Worm (Caenorhabditis elegans) whole organism, mixed stage, embryonic: ENCODE data around the gene poml-4.

ENCODE experiments used
- M03D4.4 ChIP-seq: sonication (generic microtip); optimal IDR thresholded peaks from 2 replicates; lab custom pipeline; 2017; ENCODE audit warnings: mild to moderate bottlenecking, missing genetic modification characterization, missing compliant biosample characterization
- bed-3 ChIP-seq: fragments of 200-800 bp; sonication (Bioruptor generic); optimal IDR thresholded peaks from 3 replicates; lab custom pipeline; 2018; ENCODE audit warnings: mild to moderate bottlenecking, missing genetic modification characterization, moderate library complexity, missing compliant biosample characterization
- blmp-1 ChIP-seq: fragments of 150-350 bp; optimal IDR thresholded peaks from 2 replicates; lab custom pipeline; 2014; ENCODE audit warnings: missing biosample characterization, missing genetic modification characterization
- ceh-39 ChIP-seq: fragments of 150-350 bp; optimal IDR thresholded peaks from 2 replicates; lab custom pipeline; 2014; ENCODE audit warnings: missing biosample characterization, missing genetic modification characterization
- ceh-43 ChIP-seq: fragments of 200-800 bp; sonication (Bioruptor generic); optimal IDR thresholded peaks from 2 replicates; lab custom pipeline; 2018; ENCODE audit warnings: mild to moderate bottlenecking, missing genetic modification characterization, moderate library complexity, missing compliant biosample characterization
- ceh-83 ChIP-seq: fragments of 200-800 bp; sonication (Bioruptor generic); optimal IDR thresholded peaks from 2 replicates; lab custom pipeline; 2018; ENCODE audit warnings: mild to moderate bottlenecking, missing genetic modification characterization, missing compliant biosample characterization
- cnd-1 ChIP-seq: fragments of 200-800 bp; sonication (Bioruptor generic); optimal IDR thresholded peaks from 2 replicates; lab custom pipeline; 2018; ENCODE audit warnings: mild to moderate bottlenecking, missing genetic modification characterization, missing compliant biosample characterization
- drap-1 ChIP-seq: fragments of 200-800 bp; sonication (Bioruptor generic); optimal IDR thresholded peaks from 3 replicates; lab custom pipeline; 2018; ENCODE audit warnings: mild to moderate bottlenecking, missing genetic modification characterization, missing compliant biosample characterization
- elt-1 ChIP-seq: sonication (generic microtip); optimal IDR thresholded peaks from 2 replicates; lab custom pipeline; 2017; ENCODE audit warnings: missing genetic modification characterization, mild to moderate bottlenecking, missing compliant biosample characterization, antibody characterized with exemption, moderate library complexity, borderline replicate concordance; ENCODE audit not compliant: insufficient read depth
- elt-3 ChIP-seq: fragments of 150-350 bp; optimal IDR thresholded peaks from 2 replicates; lab custom pipeline; 2014; ENCODE audit warnings: missing biosample characterization, missing genetic modification characterization
- flh-1 ChIP-seq: fragments of 200-800 bp; sonication (Bioruptor generic); optimal IDR thresholded peaks from 2 replicates; lab custom pipeline; 2018; ENCODE audit warnings: mild to moderate bottlenecking, missing genetic modification characterization, moderate library complexity, missing compliant biosample characterization
- ham-2 ChIP-seq: fragments of 200-800 bp; sonication (Bioruptor generic); optimal IDR thresholded peaks from 2 replicates; lab custom pipeline; 2018; ENCODE audit warnings: mild to moderate bottlenecking, missing genetic modification characterization, missing compliant biosample characterization
- lin-13 ChIP-seq: fragments of 150-350 bp; optimal IDR thresholded peaks from 2 replicates; lab custom pipeline; 2014; ENCODE audit warnings: missing biosample characterization, missing genetic modification characterization
- lin-32 ChIP-seq: fragments of 200-800 bp; sonication (Bioruptor generic); optimal IDR thresholded peaks from 2 replicates; lab custom pipeline; 2018; ENCODE audit warnings: mild to moderate bottlenecking, missing genetic modification characterization, missing compliant biosample characterization
- lsy-2 ChIP-seq: fragments of 150-350 bp; optimal IDR thresholded peaks from 2 replicates; lab custom pipeline; 2014; ENCODE audit warnings: missing biosample characterization, missing genetic modification characterization
- mep-1 ChIP-seq: fragments of 150-350 bp; optimal IDR thresholded peaks from 2 replicates; lab custom pipeline; 2017; ENCODE audit warnings: missing biosample characterization, missing genetic modification reagents, missing genetic modification characterization, inconsistent platforms
- mls-2 ChIP-seq: sonication (generic microtip); optimal IDR thresholded peaks from 2 replicates; lab custom pipeline; 2016; ENCODE audit warnings: mild to moderate bottlenecking, missing genetic modification characterization, moderate library complexity, missing compliant biosample characterization
- nhr-12 ChIP-seq: fragments of 150-350 bp; optimal IDR thresholded peaks from 2 replicates; lab custom pipeline; 2014; ENCODE audit warnings: missing biosample characterization, missing genetic modification characterization
- nhr-2 ChIP-seq: fragments of 150-350 bp; optimal IDR thresholded peaks from 2 replicates; lab custom pipeline; 2014; ENCODE audit warnings: missing biosample characterization, missing genetic modification characterization
- nhr-28 ChIP-seq: fragments of 150-350 bp; optimal IDR thresholded peaks from 2 replicates; lab custom pipeline; 2014; ENCODE audit warnings: missing biosample characterization, missing genetic modification characterization
- nhr-76 ChIP-seq: sonication (generic microtip); optimal IDR thresholded peaks from 2 replicates; lab custom pipeline; 2017; ENCODE audit warnings: missing biosample characterization, missing genetic modification characterization
- pha-4 ChIP-seq: fragments of 150-350 bp; optimal IDR thresholded peaks from 2 replicates; lab custom pipeline; 2018; ENCODE audit warnings: missing biosample characterization, missing genetic modification reagents, missing genetic modification characterization
- sem-2 ChIP-seq: fragments of 200-800 bp; sonication (Bioruptor generic); optimal IDR thresholded peaks from 2 replicates; lab custom pipeline; 2018; ENCODE audit warnings: mild to moderate bottlenecking, missing genetic modification characterization, missing compliant biosample characterization
- snpc-4 ChIP-seq: fragments of 150-350 bp; optimal IDR thresholded peaks from 2 replicates; lab custom pipeline; 2014; ENCODE audit warnings: missing biosample characterization, missing genetic modification characterization
- sptf-1 ChIP-seq: sonication (generic microtip); optimal IDR thresholded peaks from 2 replicates; lab custom pipeline; 2017; ENCODE audit warnings: mild to moderate bottlenecking, missing genetic modification characterization, moderate library complexity, missing compliant biosample characterization
- tbx-8 ChIP-seq: fragments of 200-800 bp; sonication (Bioruptor generic); optimal IDR thresholded peaks from 2 replicates; lab custom pipeline; 2018; ENCODE audit warnings: mild to moderate bottlenecking, missing genetic modification characterization, moderate library complexity, missing compliant biosample characterization
- unc-120 ChIP-seq: sonication (generic microtip); optimal IDR thresholded peaks from 2 replicates; lab custom pipeline; 2017; ENCODE audit warnings: missing genetic modification characterization, missing compliant biosample characterization; ENCODE audit not compliant: poor library complexity, severe bottlenecking
- unc-39 ChIP-seq: fragments of 150-350 bp; optimal IDR thresholded peaks from 2 replicates; lab custom pipeline; 2014; ENCODE audit warnings: missing biosample characterization, missing genetic modification characterization
- unc-62 ChIP-seq: fragments of 150-350 bp; optimal IDR thresholded peaks from 2 replicates; lab custom pipeline; 2014; ENCODE audit warnings: missing biosample characterization, missing genetic modification reagents, missing genetic modification characterization
- zip-8 ChIP-seq: fragments of 150-350 bp; optimal IDR thresholded peaks from 2 replicates; lab custom pipeline; 2014; ENCODE audit warnings: missing biosample characterization, missing genetic modification characterization
- ztf-11 ChIP-seq: fragments of 150-350 bp; optimal IDR thresholded peaks from 2 replicates; lab custom pipeline; 2014; ENCODE audit warnings: missing biosample characterization, missing genetic modification characterization

Gene poml-4

DNA sequence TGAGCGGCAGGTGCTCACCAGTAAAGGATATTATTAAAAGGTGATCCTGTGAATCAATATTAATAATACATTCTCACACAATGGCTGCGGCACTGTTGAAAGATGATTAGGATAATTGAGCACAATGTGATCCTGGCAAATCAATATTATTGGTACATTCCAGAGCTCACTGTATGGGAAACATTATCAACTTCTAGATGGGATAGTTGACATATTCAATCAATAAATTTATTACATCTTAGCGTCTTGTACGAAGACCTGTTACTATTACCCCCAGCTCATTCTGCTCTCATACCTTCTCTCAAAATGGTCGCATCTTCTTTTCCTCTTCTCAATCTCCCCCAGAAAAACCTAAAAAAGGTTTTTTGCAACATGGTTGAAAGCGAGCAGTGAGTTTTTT, 27.5 kb downstream of the poml-4 start, which contains the start of gene fbxb-49:
fbxb-49 (plus strand) TSS at position 301 of the 400 bp plus-strand sequence.
- TF ChIP-seq flh-1 (GFP tag; lab: Kevin White, UChicago): no peak
- no peak for TF ChIP-seq mls-2 (tag; lab: Kevin White, UChicago)
- no peak for TF ChIP-seq unc-62
- no peak for TF ChIP-seq pha-4 (tag; lab: Kevin White, UChicago)

DNA sequence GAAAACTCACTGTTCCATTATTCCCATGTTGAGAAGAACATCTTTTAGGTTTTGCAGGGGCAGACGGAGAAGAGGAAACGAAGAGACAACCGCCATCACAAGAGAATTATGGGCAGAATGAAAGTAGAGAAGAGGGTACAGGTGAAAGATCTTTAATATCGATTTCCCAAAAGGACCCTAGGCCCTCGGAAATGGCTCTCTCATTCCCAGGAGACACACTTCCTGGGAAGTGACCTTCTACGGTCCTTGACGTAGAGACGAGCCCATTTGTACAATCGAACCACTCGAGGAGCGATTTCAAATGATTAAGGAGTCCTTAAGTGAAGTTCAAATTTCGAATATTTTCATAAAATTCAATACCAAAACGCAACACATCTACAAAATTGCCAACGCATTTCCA, 30.3 kb downstream of the poml-4 start, which contains the start of gene fbxb-46:
fbxb-46 (minus strand) TSS at position 101 of the 400 bp plus-strand sequence.
- TF ChIP-seq M03D4.4 (tag; lab: Kevin White, UChicago): no peak
- no peak for TF ChIP-seq ham-2
- TF ChIP-seq pha-4 (tag; lab: Kevin White, UChicago): no peak
- no peak for TF ChIP-seq bed-3 (GFP tag; lab: Kevin White, UChicago)
- no peak for TF ChIP-seq blmp-1 (tag; lab: Kevin White, UChicago)
- TF ChIP-seq elt-3: no peak
- no peak for TF ChIP-seq sptf-1 (tag; lab: Kevin White, UChicago)
- no peak for TF ChIP-seq ceh-83
- TF ChIP-seq drap-1: no peak
- no peak for TF ChIP-seq lin-13 (tag; lab: Kevin White, UChicago)

DNA sequence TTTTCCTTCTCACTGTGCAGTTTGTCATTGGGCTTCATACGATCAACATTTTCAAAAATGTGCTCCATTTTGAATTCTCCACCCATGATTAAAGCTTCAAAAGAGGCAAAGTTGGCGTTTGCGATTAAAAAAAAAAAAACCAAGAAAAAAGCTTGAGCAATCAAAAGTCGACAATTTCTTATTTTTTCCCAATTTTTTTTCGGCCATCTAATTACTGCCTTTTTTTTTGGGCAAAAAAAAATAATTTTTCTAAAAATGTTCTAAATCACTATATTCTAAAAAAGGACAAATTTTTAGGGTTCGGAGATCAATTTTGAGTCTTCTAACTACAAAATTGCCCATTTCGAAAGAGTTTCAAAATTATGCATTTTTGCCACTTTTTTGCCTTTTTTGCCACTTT, 35.3 kb downstream of the poml-4 start, which contains the start of gene K05F6.10:
K05F6.10 (minus strand) TSS at position 101 of the 400 bp plus-strand sequence.
- TF ChIP-seq nhr-76 (tag; lab: Kevin White, UChicago) (no peak), nhr-2 (tag; lab: Kevin White, UChicago) (no peak), ceh-39 (tag; lab: Kevin White, UChicago) (no peak), cnd-1 (tag; lab: Kevin White, UChicago) (no peak), bed-3 (GFP tag; lab: Kevin White, UChicago) (no peak), ceh-83 (no peak)

DNA sequence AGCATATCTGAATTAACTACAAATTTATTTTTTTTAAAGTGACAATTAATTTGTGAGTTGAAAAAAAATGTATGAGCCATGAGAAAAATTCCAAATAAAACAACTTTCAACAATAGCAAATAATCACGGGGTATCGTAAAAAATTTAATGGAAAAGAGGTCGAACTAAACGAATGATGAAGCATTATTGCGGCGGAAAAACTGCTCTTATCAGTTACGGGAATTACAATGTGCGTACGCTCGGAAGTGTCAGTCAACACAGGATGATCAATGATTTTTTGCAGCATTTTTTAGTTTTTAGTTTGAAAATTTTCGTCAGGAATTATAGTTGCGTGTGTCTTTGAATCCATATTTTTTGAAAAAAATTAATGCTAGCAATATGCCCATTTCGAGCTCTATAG, 36.0 kb downstream of the poml-4 start:
- no peak for TF ChIP-seq flh-1 (GFP tag; lab: Kevin White, UChicago)
- TF ChIP-seq drap-1: no peak
- no peak for TF ChIP-seq elt-1 (tag; lab: Kevin White, UChicago)

DNA sequence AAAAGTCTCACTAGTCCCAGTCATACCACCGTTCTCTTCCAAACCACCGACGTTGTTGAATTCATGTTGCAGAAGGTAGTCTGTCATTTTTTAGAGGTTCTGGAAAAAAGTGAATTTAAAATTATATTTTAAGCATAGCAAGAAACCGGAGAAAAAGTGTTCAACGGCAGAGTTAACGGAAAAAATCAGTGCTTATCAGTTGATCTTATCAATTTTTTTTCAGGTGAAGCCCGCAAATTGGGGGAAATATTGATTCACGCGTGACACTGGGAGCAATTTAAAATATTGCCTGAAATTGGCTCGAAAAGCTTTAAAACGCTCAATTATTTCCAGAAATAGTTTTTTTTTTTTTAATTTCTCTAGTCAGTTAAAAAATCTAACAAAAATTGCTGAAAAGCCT, 39.2 kb downstream of the poml-4 start, which contains the start of gene math-38:
math-38 (minus strand) TSS at position 101 of the 400 bp plus-strand sequence.
- TF ChIP-seq unc-39 (tag; lab: Kevin White, UChicago) (no peak), tbx-8 (GFP tag; lab: Kevin White, UChicago) (no peak), elt-1 (tag; lab: Kevin White, UChicago) (no peak), lin-32 (GFP tag; lab: Kevin White, UChicago) (no peak), lsy-2 (tag; lab: Kevin White, UChicago) (no peak), M03D4.4 (tag; lab: Kevin White, UChicago) (no peak), snpc-4 (tag; lab: Kevin White, UChicago) (no peak), mls-2 (tag; lab: Kevin White, UChicago) (no peak), elt-3 (no peak), ceh-43 (no peak), unc-120 (no peak), flh-1 (GFP tag; lab: Kevin White, UChicago) (no peak), nhr-2 (tag; lab: Kevin White, UChicago) (no peak), blmp-1 (tag; lab: Kevin White, UChicago) (no peak), mep-1 (tag; lab: Kevin White, UChicago) (no peak), zip-8 (tag; lab: Kevin White, UChicago) (no peak), ztf-11 (no peak)

DNA sequence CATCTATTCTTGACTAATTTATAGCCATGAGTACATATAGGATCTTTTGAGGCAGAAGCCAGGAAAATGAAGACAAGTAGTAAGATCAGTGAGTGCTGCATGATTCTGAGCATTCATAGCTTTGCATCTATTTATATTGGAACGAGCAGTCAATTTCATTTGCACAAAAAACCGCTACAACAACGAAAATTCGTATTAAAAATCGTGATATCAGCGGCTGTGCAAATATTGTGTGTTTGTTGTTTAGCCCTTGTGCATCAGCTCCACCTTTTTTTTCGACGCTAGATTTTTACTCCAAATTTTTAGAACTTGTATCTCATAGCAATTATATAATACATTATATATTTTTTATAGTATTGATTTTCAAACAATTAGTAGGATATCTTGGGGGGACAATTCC, 43.4 kb downstream of the poml-4 start, which contains the start of gene clec-21:
clec-21 (minus strand) TSS at position 101 of the 400 bp plus-strand sequence.
- no peak for TF ChIP-seq lsy-2 (tag; lab: Kevin White, UChicago)
- TF ChIP-seq drap-1: no peak
- no peak for TF ChIP-seq ceh-43
- no peak for TF ChIP-seq sem-2 (GFP tag; lab: Kevin White, UChicago)
- TF ChIP-seq ham-2: no peak
- TF ChIP-seq unc-62: no peak
- no peak for TF ChIP-seq nhr-76 (tag; lab: Kevin White, UChicago)
- TF ChIP-seq nhr-28 (tag; lab: Kevin White, UChicago): no peak
- TF ChIP-seq pha-4 (tag; lab: Kevin White, UChicago): no peak
- no peak for TF ChIP-seq nhr-12 (tag; lab: Kevin White, UChicago)
- TF ChIP-seq mls-2 (tag; lab: Kevin White, UChicago): no peak
- no peak for TF ChIP-seq M03D4.4 (tag; lab: Kevin White, UChicago)
- TF ChIP-seq sptf-1 (tag; lab: Kevin White, UChicago): no peak
- TF ChIP-seq snpc-4 (tag; lab: Kevin White, UChicago): no peak
- TF ChIP-seq elt-3: no peak
- TF ChIP-seq, all 35 proteins: peak for 0
